Fruit fly (Drosophila melanogaster) S2 (cell line): Measurements from ENCODE around the gene CG6770.

ENCODE experiments used
- CG8478 ChIP-seq: fragments of >200 bp; optimal IDR thresholded peaks from 2 replicates; lab custom pipeline; 2018
- CTCF ChIP-seq, 2 experiments: fragments of >200 bp; optimal IDR thresholded peaks; 2 replicates each; lab custom pipeline; 2018

dm6 chr2L:12020735-12021134 lies 25.2 kb downstream of the CG6770 start, which contains the start of gene Wdr81:
- no peak for TF ChIP-seq CG8478
- TF ChIP-seq CTCF (optimal IDR thresholded peaks at IDR 0.05; lab: Kevin White, UChicago) = no peak
